Worm (Caenorhabditis elegans): Measurements from ENCODE around the gene hsp-17.

DNA sequence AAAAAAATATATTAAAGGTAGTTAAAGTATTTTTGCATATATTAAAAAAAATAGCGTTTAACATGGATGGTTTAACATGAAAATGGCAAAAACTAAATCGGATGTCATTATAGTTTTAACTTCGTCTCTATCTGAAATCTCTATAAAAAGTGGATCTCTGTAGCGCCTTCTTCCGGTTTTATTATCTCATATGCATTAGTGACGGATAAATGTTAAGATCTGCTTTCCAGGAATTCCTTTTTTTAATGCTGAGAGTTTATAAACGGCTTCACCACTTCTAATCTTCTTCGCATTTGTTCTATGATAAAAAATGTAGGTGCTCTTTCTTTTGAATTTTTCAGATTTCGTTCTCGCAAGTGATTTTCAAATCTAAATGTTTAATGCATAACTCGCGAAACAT, 43.3 kb downstream of the hsp-17 start:
- no peak for TF ChIP-seq klf-2 (GFP tag; conservative IDR thresholded peaks at IDR 0.05)
- TF ChIP-seq flt-1 (GFP tag; IDR thresholded peaks at IDR 0.05), result no peak
- TF ChIP-seq cog-1 (tag; optimal IDR thresholded peaks at IDR 0.05), result no peak
- TF ChIP-seq ztf-29 (GFP tag; IDR thresholded peaks at IDR 0.05), result no peak
- no peak for TF ChIP-seq tab-1 (GFP tag; IDR thresholded peaks at IDR 0.05)
